Fruit fly (Drosophila melanogaster): Measurements from ENCODE around the gene Nfs1.

Nfs1 gene

dm6 chr2L:12044613-12045350 lies 45.3 kb downstream of the Nfs1 start, which contains the start of gene CG6785 (continued):
- TF ChIP-seq yki (optimal IDR thresholded peaks at IDR 0.05), result no peak
- peak; percentile 98 for TF ChIP-seq Asciz (GFP tag; optimal IDR thresholded peaks at IDR 0.05)
- TF ChIP-seq CG2875 (GFP tag; optimal IDR thresholded peaks at IDR 0.05), result peak; percentile 96
- no peak for TF ChIP-seq ato (GFP tag; IDR thresholded peaks at IDR 0.05; ENCODE audit: partially characterized antibody)
- TF ChIP-seq sima (GFP tag; optimal IDR thresholded peaks at IDR 0.05), result peak; percentile 68
- no peak for TF ChIP-seq HLH4C (GFP tag; IDR thresholded peaks at IDR 0.05; ENCODE audit: partially characterized antibody)
- TF ChIP-seq CG4360 (GFP tag; IDR thresholded peaks at IDR 0.05), result no peak
- peak; percentile 96 for TF ChIP-seq Med (GFP tag)
- peak; percentile 88 for TF ChIP-seq B-H2 (GFP tag; optimal IDR thresholded peaks at IDR 0.05)
- peak; percentile 72 for TF ChIP-seq CG12391 (tag; optimal IDR thresholded peaks at IDR 0.05)
- no peak for TF ChIP-seq Doc2 (GFP tag; IDR thresholded peaks at IDR 0.05)
- peak; percentile 91 for TF ChIP-seq gcm (GFP tag; optimal IDR thresholded peaks at IDR 0.05)
- no peak for TF ChIP-seq CkIIα-i1 (GFP tag; IDR thresholded peaks at IDR 0.05)
- peak; percentile 28 for TF ChIP-seq luna (GFP tag; optimal IDR thresholded peaks at IDR 0.05)
- TF ChIP-seq Adf1 (GFP tag; IDR thresholded peaks at IDR 0.05), result peak; percentile 18; the same call in 1 of the 2 replicates
- no peak for TF ChIP-seq Rx (GFP tag; IDR thresholded peaks at IDR 0.05)
- peak; percentile 59; the same call in 1 of the 2 replicates for TF ChIP-seq sob (GFP tag; IDR thresholded peaks at IDR 0.05)
- peak; percentile 70; the same call in 2 of the 3 replicates for TF ChIP-seq Dbx (GFP tag; IDR thresholded peaks at IDR 0.05)
- peak; percentile 37 for TF ChIP-seq Deaf1 (tag; optimal IDR thresholded peaks at IDR 0.05)
- no peak for TF ChIP-seq fu2 (GFP tag; optimal IDR thresholded peaks at IDR 0.05)
- peak; percentile 61 for TF ChIP-seq nau (GFP tag; optimal IDR thresholded peaks at IDR 0.05)
- TF ChIP-seq wek (GFP tag; optimal IDR thresholded peaks at IDR 0.05), result peak; percentile 97
- TF ChIP-seq dimm (GFP tag; IDR thresholded peaks at IDR 0.05), result no peak
- peak; percentile 87 for TF ChIP-seq disco-r (GFP tag; optimal IDR thresholded peaks at IDR 0.05)
- TF ChIP-seq CG12104 (GFP tag; optimal IDR thresholded peaks at IDR 0.05), result peak; percentile 77
- no peak for TF ChIP-seq CG6175 (GFP tag; IDR thresholded peaks at IDR 0.05)
- peak; percentile 31 for TF ChIP-seq vfl (GFP tag; optimal IDR thresholded peaks at IDR 0.05)
- TF ChIP-seq eyg (GFP tag; optimal IDR thresholded peaks at IDR 0.05), result peak; percentile 90
- peak; percentile 88 for TF ChIP-seq CG18619 (GFP tag; optimal IDR thresholded peaks at IDR 0.05)
- peak; percentile 88 for TF ChIP-seq CG17359 (tag; optimal IDR thresholded peaks at IDR 0.05)
- TF ChIP-seq aop (GFP tag; IDR thresholded peaks at IDR 0.05), result no peak
- no peak for TF ChIP-seq CG17612 (GFP tag; IDR thresholded peaks at IDR 0.05)
- peak; percentile 28; the same call in 1 of the 2 replicates for TF ChIP-seq CG14441 (GFP tag; IDR thresholded peaks at IDR 0.05)
- TF ChIP-seq nmo (GFP tag; optimal IDR thresholded peaks at IDR 0.05), result peak; percentile 24
- no peak for TF ChIP-seq Ets65A (GFP tag)
- no peak for TF ChIP-seq ttk (GFP tag; IDR thresholded peaks at IDR 0.05)
- TF ChIP-seq CG2120 (GFP tag; optimal IDR thresholded peaks at IDR 0.05), result peak; percentile 71
- no peak for TF ChIP-seq Dfd (GFP tag; optimal IDR thresholded peaks at IDR 0.05)
- peak; percentile 61 for TF ChIP-seq HLH54F (GFP tag; optimal IDR thresholded peaks at IDR 0.05)
- no peak for TF ChIP-seq Abd-B (GFP tag; optimal IDR thresholded peaks at IDR 0.05)
- no peak for TF ChIP-seq pita (GFP tag; optimal IDR thresholded peaks at IDR 0.05)
- TF ChIP-seq kni (GFP tag; optimal IDR thresholded peaks at IDR 0.05), result peak; percentile 86
- TF ChIP-seq Mad (GFP tag; optimal IDR thresholded peaks at IDR 0.05), result peak; percentile 70
- no peak for TF ChIP-seq esg (GFP tag; conservative IDR thresholded peaks at IDR 0.05)
- TF ChIP-seq kay (GFP tag; optimal IDR thresholded peaks at IDR 0.05), result peak; percentile 77
- TF ChIP-seq CG8924 (tag; optimal IDR thresholded peaks at IDR 0.05), result peak; percentile 85
- TF ChIP-seq pzg (GFP tag; optimal IDR thresholded peaks at IDR 0.05), result peak; percentile 7
- TF ChIP-seq CG34422 (GFP tag; IDR thresholded peaks at IDR 0.05), result peak; percentile 50; the same call in 1 of the 3 replicates
- TF ChIP-seq Rfx (GFP tag; IDR thresholded peaks at IDR 0.05), result peak; percentile 42; the same call in 1 of the 2 replicates
- TF ChIP-seq CG15479 (GFP tag; optimal IDR thresholded peaks at IDR 0.05), result no peak
- TF ChIP-seq ase (GFP tag; IDR thresholded peaks at IDR 0.05), result no peak

Data from whole organism, embryonic.